Worm (Caenorhabditis elegans) whole organism, late embryonic: ENCODE measurements around the gene F15B9.8.

ENCODE experiments used
- K02D7.2 ChIP-seq: sonication (generic microtip); optimal IDR thresholded peaks from 2 replicates; lab custom pipeline; 2017; ENCODE audit warnings: mild to moderate bottlenecking, missing genetic modification characterization, missing compliant biosample characterization
- T23F11.4 ChIP-seq: fragments of 200-800 bp; sonication (Bioruptor generic); optimal IDR thresholded peaks from 2 replicates; lab custom pipeline; 2018; ENCODE audit warnings: mild to moderate bottlenecking, missing genetic modification characterization, missing compliant biosample characterization
- ahr-1 ChIP-seq: sonication (generic microtip); optimal IDR thresholded peaks from 2 replicates; lab custom pipeline; 2016; ENCODE audit warnings: missing genetic modification characterization, missing compliant biosample characterization
- ceh-14 ChIP-seq: sonication (generic microtip); optimal IDR thresholded peaks from 2 replicates; lab custom pipeline; 2016; ENCODE audit warnings: missing genotype, missing genetic modification characterization, missing compliant biosample characterization
- ceh-18 ChIP-seq: sonication (generic microtip); optimal IDR thresholded peaks from 2 replicates; lab custom pipeline; 2016; ENCODE audit warnings: missing genetic modification characterization, missing compliant biosample characterization
- ceh-19 ChIP-seq: fragments of 200-800 bp; sonication (Bioruptor generic); optimal IDR thresholded peaks from 2 replicates; lab custom pipeline; 2018; ENCODE audit warnings: mild to moderate bottlenecking, missing genetic modification characterization, missing compliant biosample characterization
- ceh-22 ChIP-seq: sonication (generic microtip); optimal IDR thresholded peaks from 2 replicates; lab custom pipeline; 2017; ENCODE audit warnings: missing biosample characterization, missing genetic modification characterization
- ceh-24 ChIP-seq: sonication (generic microtip); optimal IDR thresholded peaks from 2 replicates; lab custom pipeline; 2016; ENCODE audit warnings: mild to moderate bottlenecking, missing genetic modification characterization, missing compliant biosample characterization
- ceh-31 ChIP-seq: sonication (generic microtip); optimal IDR thresholded peaks from 2 replicates; lab custom pipeline; 2016; ENCODE audit warnings: missing genetic modification characterization, missing compliant biosample characterization
- ceh-45 ChIP-seq: fragments of 200-800 bp; sonication (Bioruptor generic); IDR thresholded peaks from 2 replicates; pipeline ENCODE4 v1.3.6; 2022; ENCODE audit warnings: missing genetic modification reagents, missing genetic modification characterization, missing compliant biosample characterization
- ceh-48 ChIP-seq: sonication (generic microtip); optimal IDR thresholded peaks from 2 replicates; lab custom pipeline; 2016; ENCODE audit warnings: missing genetic modification characterization, inconsistent platforms, missing compliant biosample characterization
- dmd-4 ChIP-seq: sonication (generic microtip); optimal IDR thresholded peaks from 2 replicates; lab custom pipeline; 2016; ENCODE audit warnings: borderline replicate concordance, missing genetic modification characterization, missing compliant biosample characterization
- elt-2 ChIP-seq: sonication (generic microtip); optimal IDR thresholded peaks from 2 replicates; lab custom pipeline; 2016; ENCODE audit warnings: missing genetic modification reagents, missing genetic modification characterization, missing compliant biosample characterization
- elt-4 ChIP-seq: sonication (generic microtip); optimal IDR thresholded peaks from 2 replicates; lab custom pipeline; 2016; ENCODE audit warnings: missing genetic modification characterization, missing compliant biosample characterization
- ets-4 ChIP-seq: sonication (generic microtip); optimal IDR thresholded peaks from 2 replicates; lab custom pipeline; 2016; ENCODE audit warnings: missing genetic modification characterization, missing compliant biosample characterization
- fkh-10 ChIP-seq: fragments of 150-350 bp; optimal IDR thresholded peaks from 2 replicates; lab custom pipeline; 2014; ENCODE audit warnings: missing biosample characterization, missing genetic modification reagents, missing genetic modification characterization
- gmeb-2 ChIP-seq: sonication (generic microtip); optimal IDR thresholded peaks from 2 replicates; lab custom pipeline; 2016; ENCODE audit warnings: missing genetic modification characterization, inconsistent platforms, missing compliant biosample characterization
- hlh-13 ChIP-seq: fragments of 200-800 bp; sonication (Bioruptor generic); optimal IDR thresholded peaks from 2 replicates; lab custom pipeline; 2018; ENCODE audit warnings: mild to moderate bottlenecking, missing genetic modification characterization, missing compliant biosample characterization
- hlh-15 ChIP-seq: sonication (generic microtip); optimal IDR thresholded peaks from 2 replicates; lab custom pipeline; 2016; ENCODE audit warnings: missing genetic modification characterization, missing compliant biosample characterization
- hlh-6 ChIP-seq: sonication (generic microtip); optimal IDR thresholded peaks from 2 replicates; lab custom pipeline; 2016; ENCODE audit warnings: missing genotype, missing genetic modification characterization, missing compliant biosample characterization
- madf-2 ChIP-seq: sonication (generic microtip); optimal IDR thresholded peaks from 2 replicates; lab custom pipeline; 2017; ENCODE audit warnings: missing genetic modification characterization, missing compliant biosample characterization
- nhr-11 ChIP-seq: fragments of 150-350 bp; optimal IDR thresholded peaks from 2 replicates; lab custom pipeline; 2014; ENCODE audit warnings: missing biosample characterization, missing genetic modification characterization
- nhr-232 ChIP-seq: sonication (generic microtip); optimal IDR thresholded peaks from 2 replicates; lab custom pipeline; 2016; ENCODE audit warnings: missing genetic modification characterization, missing compliant biosample characterization
- npax-4 ChIP-seq: sonication (generic microtip); optimal IDR thresholded peaks from 2 replicates; lab custom pipeline; 2016; ENCODE audit warnings: missing genetic modification characterization, missing compliant biosample characterization
- pag-3 ChIP-seq: sonication (generic microtip); optimal IDR thresholded peaks from 2 replicates; lab custom pipeline; 2016; ENCODE audit warnings: missing compliant biosample characterization, missing genetic modification characterization, borderline replicate concordance
- pat-9 ChIP-seq: fragments of 200-800 bp; sonication (Bioruptor generic); optimal IDR thresholded peaks from 2 replicates; lab custom pipeline; 2018; ENCODE audit warnings: mild to moderate bottlenecking, missing genetic modification characterization, moderate library complexity, missing compliant biosample characterization
- pax-1 ChIP-seq: fragments of 150-350 bp; optimal IDR thresholded peaks from 2 replicates; lab custom pipeline; 2014; ENCODE audit warnings: missing biosample characterization, missing genetic modification characterization
- pha-2 ChIP-seq: sonication (generic microtip); optimal IDR thresholded peaks from 2 replicates; lab custom pipeline; 2017; ENCODE audit warnings: mild to moderate bottlenecking, missing genetic modification characterization, missing compliant biosample characterization
- ref-2 ChIP-seq: sonication (generic microtip); optimal IDR thresholded peaks from 2 replicates; lab custom pipeline; 2016; ENCODE audit warnings: missing genetic modification characterization, missing compliant biosample characterization
- sox-4 ChIP-seq: sonication (generic microtip); optimal IDR thresholded peaks from 2 replicates; lab custom pipeline; 2017; ENCODE audit warnings: mild to moderate bottlenecking, missing genetic modification characterization, inconsistent platforms, missing compliant biosample characterization
- syd-9 ChIP-seq: sonication (generic microtip); optimal IDR thresholded peaks from 2 replicates; lab custom pipeline; 2016; ENCODE audit warnings: mild to moderate bottlenecking, missing genetic modification characterization, moderate library complexity, missing compliant biosample characterization
- tbx-2 ChIP-seq: sonication (generic microtip); optimal IDR thresholded peaks from 2 replicates; lab custom pipeline; 2016; ENCODE audit warnings: missing genetic modification characterization, missing compliant biosample characterization
- ttx-3 ChIP-seq: sonication (generic microtip); optimal IDR thresholded peaks from 2 replicates; lab custom pipeline; 2016; ENCODE audit warnings: missing genetic modification reagents, missing genetic modification characterization, missing compliant biosample characterization
- unc-3 ChIP-seq, 2 experiments: fragments of 200-800 bp in 1 of 2; sonication (Bioruptor generic) in 1 of 2; sonication (generic microtip) in 1 of 2; conservative IDR thresholded peaks in 1 of 2; optimal IDR thresholded peaks in 1 of 2; 2 replicates each; pipeline versions ENCODE4 v1.3.6 to Lab custom; 2016 to 2022; ENCODE audit warnings: missing compliant biosample characterization in 2 of 2, missing genetic modification characterization in 2 of 2, missing genetic modification reagents in 1 of 2
- unc-55 ChIP-seq: sonication (generic microtip); optimal IDR thresholded peaks from 2 replicates; lab custom pipeline; 2017; ENCODE audit warnings: missing biosample characterization, missing genetic modification reagents, missing genetic modification characterization

The F15B9.8 gene

DNA sequence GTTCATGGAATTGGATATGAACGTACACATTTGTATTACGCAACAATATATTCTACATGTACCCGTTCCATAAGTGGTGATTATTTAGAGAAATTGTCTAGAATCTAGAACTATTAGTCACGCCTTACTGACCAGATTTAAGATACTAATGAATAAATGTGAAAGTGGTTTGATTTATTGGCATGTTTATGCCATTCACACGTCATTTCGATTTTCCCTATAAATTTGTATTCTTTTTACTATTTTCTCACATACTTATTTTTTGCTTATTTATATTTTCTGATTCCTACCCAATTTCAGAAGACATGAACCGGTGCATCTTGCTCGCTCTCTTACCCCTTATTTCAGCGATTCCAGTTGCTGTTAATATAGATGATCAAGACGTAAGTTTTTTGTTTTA, at the start of gene F15B9.8:
Gene F15B9.8, plus strand, starts transcription at position 301 of the 400 bp plus-strand sequence.
- TF ChIP-seq npax-4 (tag; lab: Kevin White, UChicago) (no peak), hlh-15 (tag; lab: Kevin White, UChicago) (no peak), ceh-19 (no peak), ceh-14 (no peak), nhr-11 (tag; lab: Kevin White, UChicago) (no peak), fkh-10 (GFP tag; lab: Kevin White, UChicago) (no peak), ahr-1 (tag; lab: Kevin White, UChicago) (no peak)

DNA sequence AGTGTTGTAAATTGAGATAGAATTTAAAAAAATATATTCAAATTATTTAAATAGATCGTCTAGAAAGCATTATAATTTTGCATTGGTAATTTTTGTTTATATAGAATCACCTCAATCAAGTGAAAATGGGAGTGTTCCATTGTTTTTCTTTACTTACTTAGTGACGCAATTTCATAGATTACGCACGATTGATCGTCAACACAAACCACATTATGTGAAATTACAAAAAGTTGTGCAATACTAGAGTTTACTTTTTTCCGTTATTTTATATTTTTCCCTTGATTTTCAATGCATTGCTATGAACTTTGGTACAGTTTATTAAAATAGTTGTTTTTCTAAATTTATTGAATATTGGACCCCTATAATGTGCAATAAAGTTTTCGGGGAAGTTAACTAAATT, 48.9 kb upstream of the F15B9.8 start, which contains the start of gene T16G1.5:
Gene T16G1.5, minus strand, starts transcription at position 119 of the 400 bp plus-strand sequence.
- TF ChIP-seq dmd-4 (tag; lab: Kevin White, UChicago), result no peak
- no peak for TF ChIP-seq ref-2 (tag; lab: Kevin White, UChicago)
- no peak for TF ChIP-seq unc-3 (GFP tag; conservative IDR thresholded peaks at IDR 0.05; lab: Robert Waterston, UW)
- TF ChIP-seq unc-3 (tag; optimal IDR thresholded peaks at IDR 0.05; lab: Kevin White, UChicago), result no peak
- TF ChIP-seq unc-55 (GFP tag; lab: Kevin White, UChicago), result no peak
- no peak for TF ChIP-seq fkh-10 (GFP tag; lab: Kevin White, UChicago)
- no peak for TF ChIP-seq ceh-31 (tag; lab: Kevin White, UChicago)
- TF ChIP-seq tbx-2, result no peak

DNA sequence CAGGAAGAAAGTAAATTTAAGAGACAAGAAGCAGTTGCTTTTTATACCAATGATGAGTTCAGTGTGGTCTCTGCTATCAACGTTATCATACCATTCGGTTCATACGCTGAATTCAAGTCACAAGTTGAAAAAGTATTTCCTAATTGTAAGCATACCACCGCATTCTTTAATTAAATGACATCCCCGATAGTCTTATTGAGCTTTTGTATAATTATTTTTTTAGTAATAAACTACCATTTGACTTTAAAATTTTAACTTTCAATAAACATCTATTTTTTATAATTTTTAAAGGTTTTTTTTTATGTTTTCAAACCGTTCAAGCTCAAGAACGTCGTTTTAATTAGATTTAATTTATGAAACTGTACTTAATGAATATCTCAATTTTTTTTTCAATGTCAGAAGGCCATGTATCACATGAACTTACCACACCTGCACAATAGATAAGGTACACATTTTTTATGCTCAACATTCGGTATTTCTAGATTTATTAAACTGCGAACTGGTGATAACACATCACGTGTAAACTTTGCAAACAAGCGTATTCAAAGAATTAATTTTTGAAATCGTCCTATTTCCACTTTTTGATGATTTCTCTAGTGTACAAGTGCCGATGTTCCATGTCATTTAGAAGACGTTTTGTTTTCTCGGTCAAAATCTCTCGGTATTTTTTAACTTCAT, 46.4 kb upstream of the F15B9.8 start, which contains the start of gene T16G1.4:
Gene T16G1.4, minus strand, starts transcription at position 51 of the 678 bp plus-strand sequence.
- TF ChIP-seq syd-9 (tag; lab: Kevin White, UChicago) (no peak), ceh-45 (GFP tag; lab: Robert Waterston, UW) (no peak), hlh-6 (tag; lab: Kevin White, UChicago) (no peak), ceh-22 (tag; lab: Kevin White, UChicago) (no peak), nhr-232 (tag; lab: Kevin White, UChicago) (no peak), fkh-10 (GFP tag; lab: Kevin White, UChicago) (no peak), ttx-3 (tag; lab: Kevin White, UChicago) (no peak), pat-9 (tag; lab: Kevin White, UChicago) (no peak), K02D7.2 (tag; lab: Kevin White, UChicago) (no peak), dmd-4 (tag; lab: Kevin White, UChicago) (no peak), pag-3 (tag; lab: Kevin White, UChicago) (no peak), madf-2 (tag; lab: Kevin White, UChicago) (no peak), ceh-24 (no peak), elt-4 (tag; lab: Kevin White, UChicago) (no peak)

DNA sequence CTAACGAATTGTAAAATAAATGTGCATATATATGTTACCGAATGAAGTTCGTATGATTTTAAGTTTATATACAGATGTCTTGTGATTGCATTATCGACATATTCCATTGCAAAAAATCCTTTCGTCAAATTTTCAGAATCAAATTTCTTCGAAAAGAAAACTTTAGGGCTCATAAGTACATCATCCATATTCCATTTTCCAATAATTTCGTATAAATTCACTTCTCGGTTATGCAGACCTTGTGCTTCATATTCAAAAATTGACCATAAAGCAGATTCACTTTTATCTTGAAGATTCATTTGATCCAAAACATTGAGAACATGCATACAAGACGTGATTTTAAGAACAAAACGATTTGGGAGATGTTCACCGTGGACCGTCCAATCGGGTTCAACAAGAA, 45.0 kb upstream of the F15B9.8 start:
- TF ChIP-seq pha-2 (tag; lab: Kevin White, UChicago) (no peak), ets-4 (tag; lab: Kevin White, UChicago) (no peak), ceh-18 (tag; lab: Kevin White, UChicago) (no peak), hlh-13 (no peak), ceh-48 (tag; lab: Kevin White, UChicago) (no peak)

DNA sequence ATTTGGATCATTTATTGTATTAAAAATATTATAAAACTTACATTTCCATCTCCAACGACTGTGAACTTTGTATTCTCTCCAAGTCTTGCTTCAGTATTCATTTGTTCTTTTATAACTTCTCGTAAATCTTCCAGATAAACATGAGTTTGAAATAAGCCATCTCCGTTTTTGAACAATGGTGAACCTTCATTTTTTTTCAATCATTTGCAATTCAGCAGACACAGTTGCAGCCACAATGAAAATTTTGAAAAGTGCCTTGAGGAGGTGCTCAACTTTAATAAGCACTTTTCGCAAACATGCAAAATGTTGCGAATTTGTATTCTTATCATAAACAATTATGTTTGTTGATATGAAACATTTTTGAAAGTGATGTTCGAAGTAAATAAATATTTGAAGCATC, 44.1 kb upstream of the F15B9.8 start, which contains the start of gene T16G1.3:
Gene T16G1.3, minus strand, starts transcription at position 101 of the 400 bp plus-strand sequence.
- TF ChIP-seq ceh-24, result no peak
- no peak for TF ChIP-seq ets-4 (tag; lab: Kevin White, UChicago)

DNA sequence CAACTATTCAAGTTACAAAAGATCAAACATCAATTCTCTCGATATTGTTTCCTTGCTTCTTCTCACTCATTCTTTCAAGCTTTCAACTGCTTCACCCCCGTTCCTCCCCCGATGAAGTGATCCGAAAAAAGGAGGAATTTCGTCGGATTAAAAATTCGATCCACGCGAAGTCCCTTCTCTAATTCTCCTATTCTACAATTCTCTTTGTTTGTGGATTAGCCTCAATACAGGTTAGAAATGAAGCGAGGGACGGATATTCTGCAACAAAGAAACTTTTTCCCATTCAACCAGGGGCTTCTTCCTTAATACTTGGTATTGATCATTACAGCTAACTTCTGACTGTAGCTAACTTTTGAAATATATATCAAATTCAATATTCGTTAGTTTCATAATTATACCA, 43.6 kb upstream of the F15B9.8 start, which contains the start of gene grl-2:
Gene grl-2, plus strand, starts transcription at position 301 of the 400 bp plus-strand sequence.
- TF ChIP-seq T23F11.4 (no peak), pat-9 (tag; lab: Kevin White, UChicago) (no peak), gmeb-2 (tag; lab: Kevin White, UChicago) (no peak), elt-2 (tag; lab: Kevin White, UChicago) (no peak), sox-4 (no peak), ceh-24 (no peak), pax-1 (no peak)
